Worm (Caenorhabditis elegans) whole organism, young adult: Measurements from ENCODE around the gene lem-2.

ENCODE experiments used
- Y56A3A.18 ChIP-seq: fragments of 200-800 bp; sonication (Bioruptor generic); IDR thresholded peaks from 2 replicates; pipeline ENCODE4 v1.3.6; 2022; ENCODE audit warnings: missing genetic modification reagents, missing genetic modification characterization, missing compliant biosample characterization
- ZK185.1 ChIP-seq: sonication (generic microtip); optimal IDR thresholded peaks from 2 replicates; lab custom pipeline; 2016; ENCODE audit warnings: mild to moderate bottlenecking, missing genetic modification characterization, missing compliant biosample characterization; ENCODE audit not compliant: poor library complexity, severe bottlenecking
- atf-7 ChIP-seq: sonication (generic microtip); optimal IDR thresholded peaks from 2 replicates; lab custom pipeline; 2017; ENCODE audit warnings: mild to moderate bottlenecking, missing genetic modification characterization, missing compliant biosample characterization
- die-1 ChIP-seq: sonication (generic microtip); optimal IDR thresholded peaks from 2 replicates; lab custom pipeline; 2016; ENCODE audit warnings: missing genotype, mild to moderate bottlenecking, missing genetic modification characterization, missing compliant biosample characterization
- hrde-1 ChIP-seq: sonication (generic microtip); optimal IDR thresholded peaks from 2 replicates; lab custom pipeline; 2016; ENCODE audit warnings: missing genetic modification characterization, mild to moderate bottlenecking, missing compliant biosample characterization, moderate library complexity, missing genotype, missing genetic modification reagents, borderline replicate concordance
- pha-4 ChIP-seq: fragments of 150-350 bp; sonication (generic microtip); optimal IDR thresholded peaks from 2 replicates; lab custom pipeline; 2014; ENCODE audit warnings: missing biosample characterization, missing genetic modification reagents, missing genetic modification characterization
- ztf-22 ChIP-seq: fragments of 200-800 bp; sonication (Bioruptor generic); optimal IDR thresholded peaks from 2 replicates; lab custom pipeline; 2018; ENCODE audit warnings: mild to moderate bottlenecking, missing genetic modification characterization, moderate library complexity, missing compliant biosample characterization

DNA sequence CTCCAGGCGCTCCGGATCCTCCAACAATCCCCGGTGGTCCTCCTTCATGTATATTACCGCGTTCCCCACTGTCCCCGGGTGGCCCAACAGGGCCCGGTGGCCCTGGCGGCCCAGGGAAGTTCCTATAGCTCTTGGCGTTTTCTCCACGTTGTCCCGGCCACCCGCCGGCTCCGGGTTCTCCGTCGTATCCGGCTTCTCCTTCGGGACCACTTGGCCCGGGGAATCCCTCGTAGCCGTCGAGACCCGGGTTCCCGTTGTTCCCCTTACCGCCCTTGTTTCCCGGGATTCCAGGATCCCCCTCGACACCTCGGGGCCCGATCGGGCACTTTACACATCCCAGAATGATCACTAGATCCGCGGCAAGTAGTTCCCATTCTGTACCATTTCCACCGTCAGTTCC lies 27.9 kb downstream of the lem-2 start:
- no peak for TF ChIP-seq hrde-1 (tag; lab: Kevin White, UChicago)
- TF ChIP-seq die-1: no peak
- no peak for TF ChIP-seq ztf-22 (GFP tag; lab: Kevin White, UChicago)
- no peak for TF ChIP-seq ZK185.1 (tag; lab: Kevin White, UChicago)
- TF ChIP-seq pha-4 (tag; lab: Kevin White, UChicago): no peak
- TF ChIP-seq atf-7 (tag; lab: Kevin White, UChicago): no peak
- TF ChIP-seq Y56A3A.18 (GFP tag; lab: Robert Waterston, UW): no peak
